Worm (Caenorhabditis elegans): Measurements from ENCODE around the gene rps-27.

The rps-27 gene

ce11 chrV:103977-104376, at the start of gene rps-27:
Gene rps-27 (minus strand): TSS chrV:104077.
- TF ChIP-seq F13C5.2 (tag; optimal IDR thresholded peaks at IDR 0.05) (no peak), ama-1 (optimal IDR thresholded peaks at IDR 0.05) (no peak), sea-1 (GFP tag; conservative IDR thresholded peaks at IDR 0.05) (no peak), flt-1 (GFP tag; IDR thresholded peaks at IDR 0.05) (no peak), hnd-1 (tag; optimal IDR thresholded peaks at IDR 0.05) (no peak), ceh-13 (GFP tag; optimal IDR thresholded peaks at IDR 0.05) (no peak), aly-1 (tag; optimal IDR thresholded peaks at IDR 0.05) (no peak), scrt-1 (GFP tag; IDR thresholded peaks at IDR 0.05) (no peak), hmg-4 (GFP tag; optimal IDR thresholded peaks at IDR 0.05) (no peak), tbx-37 (GFP tag; conservative IDR thresholded peaks at IDR 0.05) (no peak), B0310.2 (tag; optimal IDR thresholded peaks at IDR 0.05) (no peak), pes-1 (GFP tag; IDR thresholded peaks at IDR 0.05) (no peak), ets-7 (tag; optimal IDR thresholded peaks at IDR 0.05) (no peak), hmbx-1 (tag; optimal IDR thresholded peaks at IDR 0.05) (no peak)

ce11 chrV:152156-152555, 48.3 kb upstream of the rps-27 start:
- TF ChIP-seq pes-1 (GFP tag; IDR thresholded peaks at IDR 0.05) (peak; percentile 47; the same call in 1 of the 2 replicates), scrt-1 (GFP tag; IDR thresholded peaks at IDR 0.05) (no peak), hnd-1 (tag; optimal IDR thresholded peaks at IDR 0.05) (no peak), tbx-11 (GFP tag; IDR thresholded peaks at IDR 0.05) (no peak), hmbx-1 (tag; optimal IDR thresholded peaks at IDR 0.05) (no peak), ceh-13 (GFP tag; optimal IDR thresholded peaks at IDR 0.05) (no peak), ama-1 (optimal IDR thresholded peaks at IDR 0.05) (no peak), F13C5.2 (tag; optimal IDR thresholded peaks at IDR 0.05) (peak; percentile 14), hmg-4 (GFP tag; optimal IDR thresholded peaks at IDR 0.05) (peak; percentile 66), ets-7 (tag; optimal IDR thresholded peaks at IDR 0.05) (no peak), aly-1 (tag; optimal IDR thresholded peaks at IDR 0.05) (no peak), ceh-36 (tag; optimal IDR thresholded peaks at IDR 0.05) (no peak)

- TF ChIP-seq hnd-1 (tag; optimal IDR thresholded peaks at IDR 0.05), result no peak
- TF ChIP-seq aly-1 (tag; optimal IDR thresholded peaks at IDR 0.05), result no peak
- no peak for TF ChIP-seq hmbx-1 (tag; optimal IDR thresholded peaks at IDR 0.05)
- TF ChIP-seq sea-1 (GFP tag; conservative IDR thresholded peaks at IDR 0.05), result no peak
- no peak for TF ChIP-seq flt-1 (GFP tag; IDR thresholded peaks at IDR 0.05)
Observed at ce11 chrV:151310-151709, 47.4 kb upstream of the rps-27 start, which contains the start of gene W03F9.4. Gene W03F9.4 (minus strand): TSS chrV:151388.

- TF ChIP-seq hmbx-1 (tag; optimal IDR thresholded peaks at IDR 0.05) (no peak), ceh-13 (GFP tag; optimal IDR thresholded peaks at IDR 0.05) (no peak), scrt-1 (GFP tag; IDR thresholded peaks at IDR 0.05) (no peak), flt-1 (GFP tag; IDR thresholded peaks at IDR 0.05) (no peak), aly-1 (tag; optimal IDR thresholded peaks at IDR 0.05) (no peak), B0310.2 (tag; optimal IDR thresholded peaks at IDR 0.05) (no peak), ets-7 (tag; optimal IDR thresholded peaks at IDR 0.05) (no peak), hmg-4 (GFP tag; optimal IDR thresholded peaks at IDR 0.05) (no peak), tra-4 (tag; optimal IDR thresholded peaks at IDR 0.05) (no peak)
Observed at ce11 chrV:150059-150458, 46.2 kb upstream of the rps-27 start.

ce11 chrV:145694-146093, 41.8 kb upstream of the rps-27 start:
- TF ChIP-seq ceh-13 (GFP tag; optimal IDR thresholded peaks at IDR 0.05) (no peak), ets-7 (tag; optimal IDR thresholded peaks at IDR 0.05) (no peak), ceh-36 (tag; optimal IDR thresholded peaks at IDR 0.05) (no peak), B0310.2 (tag; optimal IDR thresholded peaks at IDR 0.05) (no peak), scrt-1 (GFP tag; IDR thresholded peaks at IDR 0.05) (no peak), ama-1 (optimal IDR thresholded peaks at IDR 0.05) (no peak), aly-1 (tag; optimal IDR thresholded peaks at IDR 0.05) (no peak), hmg-4 (GFP tag; optimal IDR thresholded peaks at IDR 0.05) (no peak), hnd-1 (tag; optimal IDR thresholded peaks at IDR 0.05) (no peak), F13C5.2 (tag; optimal IDR thresholded peaks at IDR 0.05) (no peak), flt-1 (GFP tag; IDR thresholded peaks at IDR 0.05) (no peak), pes-1 (GFP tag; IDR thresholded peaks at IDR 0.05) (no peak), tra-4 (tag; optimal IDR thresholded peaks at IDR 0.05) (no peak), tbx-37 (GFP tag; conservative IDR thresholded peaks at IDR 0.05) (no peak), sea-1 (GFP tag; conservative IDR thresholded peaks at IDR 0.05) (no peak), tbx-11 (GFP tag; IDR thresholded peaks at IDR 0.05) (no peak), hmbx-1 (tag; optimal IDR thresholded peaks at IDR 0.05) (no peak)

ce11 chrV:144794-145193, 40.9 kb upstream of the rps-27 start, which contains the start of gene srh-82:
Gene srh-82 (plus strand): TSS chrV:145094.
- TF ChIP-seq hnd-1 (tag; optimal IDR thresholded peaks at IDR 0.05) (no peak), hmg-4 (GFP tag; optimal IDR thresholded peaks at IDR 0.05) (no peak), pes-1 (GFP tag; IDR thresholded peaks at IDR 0.05) (no peak), tra-4 (tag; optimal IDR thresholded peaks at IDR 0.05) (no peak), ets-7 (tag; optimal IDR thresholded peaks at IDR 0.05) (no peak)

- no peak for TF ChIP-seq aly-1 (tag; optimal IDR thresholded peaks at IDR 0.05)
- TF ChIP-seq F13C5.2 (tag; optimal IDR thresholded peaks at IDR 0.05), result no peak
- no peak for TF ChIP-seq sea-1 (GFP tag; conservative IDR thresholded peaks at IDR 0.05)
- no peak for TF ChIP-seq B0310.2 (tag; optimal IDR thresholded peaks at IDR 0.05)
- no peak for TF ChIP-seq ceh-13 (GFP tag; optimal IDR thresholded peaks at IDR 0.05)
- no peak for TF ChIP-seq hnd-1 (tag; optimal IDR thresholded peaks at IDR 0.05)
- no peak for TF ChIP-seq tra-4 (tag; optimal IDR thresholded peaks at IDR 0.05)
- TF ChIP-seq scrt-1 (GFP tag; IDR thresholded peaks at IDR 0.05), result no peak
- no peak for TF ChIP-seq tbx-11 (GFP tag; IDR thresholded peaks at IDR 0.05)
- no peak for TF ChIP-seq ama-1 (optimal IDR thresholded peaks at IDR 0.05)
- TF ChIP-seq pes-1 (GFP tag; IDR thresholded peaks at IDR 0.05), result no peak
- no peak for TF ChIP-seq hmbx-1 (tag; optimal IDR thresholded peaks at IDR 0.05)
- TF ChIP-seq ets-7 (tag; optimal IDR thresholded peaks at IDR 0.05), result no peak
- no peak for TF ChIP-seq hmg-4 (GFP tag; optimal IDR thresholded peaks at IDR 0.05)
- TF ChIP-seq ceh-36 (tag; optimal IDR thresholded peaks at IDR 0.05), result no peak
- TF ChIP-seq tbx-37 (GFP tag; conservative IDR thresholded peaks at IDR 0.05), result no peak
- no peak for TF ChIP-seq flt-1 (GFP tag; IDR thresholded peaks at IDR 0.05)
Observed at ce11 chrV:141257-141656, 37.4 kb upstream of the rps-27 start, which contains the start of gene W03F9.11. Gene W03F9.11 (minus strand): TSS chrV:141357.

- no peak for TF ChIP-seq B0310.2 (tag; optimal IDR thresholded peaks at IDR 0.05)
- no peak for TF ChIP-seq flt-1 (GFP tag; IDR thresholded peaks at IDR 0.05)
- no peak for TF ChIP-seq tbx-11 (GFP tag; IDR thresholded peaks at IDR 0.05)
- TF ChIP-seq ama-1 (optimal IDR thresholded peaks at IDR 0.05), result no peak
- no peak for TF ChIP-seq ets-7 (tag; optimal IDR thresholded peaks at IDR 0.05)
- TF ChIP-seq hmbx-1 (tag; optimal IDR thresholded peaks at IDR 0.05), result no peak
- TF ChIP-seq pes-1 (GFP tag; IDR thresholded peaks at IDR 0.05), result no peak
- no peak for TF ChIP-seq F13C5.2 (tag; optimal IDR thresholded peaks at IDR 0.05)
- TF ChIP-seq sea-1 (GFP tag; conservative IDR thresholded peaks at IDR 0.05), result no peak
- TF ChIP-seq tbx-37 (GFP tag; conservative IDR thresholded peaks at IDR 0.05), result no peak
- no peak for TF ChIP-seq ceh-36 (tag; optimal IDR thresholded peaks at IDR 0.05)
- no peak for TF ChIP-seq scrt-1 (GFP tag; IDR thresholded peaks at IDR 0.05)
- TF ChIP-seq hnd-1 (tag; optimal IDR thresholded peaks at IDR 0.05), result no peak
- TF ChIP-seq tra-4 (tag; optimal IDR thresholded peaks at IDR 0.05), result no peak
- TF ChIP-seq hmg-4 (GFP tag; optimal IDR thresholded peaks at IDR 0.05), result no peak
- TF ChIP-seq aly-1 (tag; optimal IDR thresholded peaks at IDR 0.05), result no peak
- TF ChIP-seq ceh-13 (GFP tag; optimal IDR thresholded peaks at IDR 0.05), result no peak
Observed at ce11 chrV:138592-138991, 34.7 kb upstream of the rps-27 start, which contains the start of gene W03F9.9. Gene W03F9.9 (plus strand): TSS chrV:138892.

Measured in whole organism, early embryonic.